Fruit fly (Drosophila melanogaster) whole organism, embryonic: Measurements from ENCODE around the gene CG13313.

Experiments used
- Adf1 ChIP-seq: fragments of 200-800 bp; sonication (Bioruptor generic); IDR thresholded peaks from 2 replicates; pipeline ENCODE4 v1.3.6; 2022; ENCODE audit warnings: missing biosample characterization, missing genetic modification characterization
- Asciz ChIP-seq: fragments of 200-800 bp; sonication (Bioruptor generic); optimal IDR thresholded peaks from 2 replicates; lab custom pipeline; 2017; ENCODE audit warnings: missing biosample characterization, mild to moderate bottlenecking, missing genetic modification characterization, missing genetic modification reagents
- B-H1 ChIP-seq: fragments of 200-800 bp; sonication (Bioruptor generic); IDR thresholded peaks from 3 replicates; pipeline ENCODE4 v1.3.6; 2022; ENCODE audit warnings: missing biosample characterization, missing genetic modification characterization
- CG11723 ChIP-seq: fragments of 200-800 bp; sonication (Bioruptor generic); optimal IDR thresholded peaks from 2 replicates; lab custom pipeline; 2017; ENCODE audit warnings: missing biosample characterization, mild to moderate bottlenecking, missing genetic modification characterization
- CG12299 ChIP-seq: fragments of 200-800 bp; sonication (Bioruptor generic); optimal IDR thresholded peaks from 2 replicates; lab custom pipeline; 2018; ENCODE audit warnings: missing biosample characterization, mild to moderate bottlenecking, missing genetic modification characterization
- CG12391 ChIP-seq: fragments of 200-800 bp; sonication (Bioruptor generic); optimal IDR thresholded peaks from 3 replicates; lab custom pipeline; 2018; ENCODE audit warnings: missing biosample characterization, mild to moderate bottlenecking, missing genetic modification characterization, moderate library complexity
- CG12769 ChIP-seq: fragments of 200-800 bp; sonication (Bioruptor generic); optimal IDR thresholded peaks from 2 replicates; lab custom pipeline; 2019; ENCODE audit warnings: missing biosample characterization, mild to moderate bottlenecking, missing genetic modification characterization, moderate library complexity
- CG14860 ChIP-seq: fragments of 200-800 bp; sonication (Bioruptor generic); IDR thresholded peaks from 3 replicates; pipeline ENCODE4 v1.3.6; 2022; ENCODE audit warnings: missing biosample characterization, missing genetic modification characterization; ENCODE audit not compliant: partially characterized antibody
- CG14965 ChIP-seq: fragments of 200-800 bp; sonication (Bioruptor generic); optimal IDR thresholded peaks from 2 replicates; lab custom pipeline; 2016; ENCODE audit warnings: missing biosample characterization, missing genetic modification characterization, borderline replicate concordance
- CG1602 ChIP-seq: fragments of 200-800 bp; sonication (Bioruptor generic); optimal IDR thresholded peaks from 3 replicates; lab custom pipeline; 2016; ENCODE audit warnings: missing biosample characterization, missing genetic modification characterization
- CG16813 ChIP-seq: fragments of 200-800 bp; sonication (Bioruptor generic); IDR thresholded peaks from 3 replicates; pipeline ENCODE4 v1.3.6; 2022; ENCODE audit warnings: missing biosample characterization, missing genetic modification characterization; ENCODE audit not compliant: partially characterized antibody
- CG18599 ChIP-seq: fragments of 200-800 bp; sonication (Bioruptor generic); optimal IDR thresholded peaks from 3 replicates; lab custom pipeline; 2017; ENCODE audit warnings: missing biosample characterization, missing genetic modification characterization, mild to moderate bottlenecking, moderate library complexity, missing genetic modification reagents
- CG2199 ChIP-seq: fragments of 200-800 bp; sonication (Bioruptor generic); IDR thresholded peaks from 3 replicates; pipeline ENCODE4 v1.3.6; 2022; ENCODE audit warnings: missing biosample characterization, missing genetic modification characterization
- CG32532 ChIP-seq: fragments of 200-800 bp; sonication (Bioruptor generic); IDR thresholded peaks from 2 replicates; pipeline ENCODE4 v1.3.6; 2022; ENCODE audit warnings: missing biosample characterization, missing genetic modification characterization
- CG34224 ChIP-seq: fragments of 200-800 bp; sonication (Bioruptor generic); IDR thresholded peaks from 3 replicates; pipeline ENCODE4 v1.3.6; 2022; ENCODE audit warnings: missing biosample characterization, missing genetic modification characterization; ENCODE audit not compliant: partially characterized antibody
- CG4730 ChIP-seq: fragments of 200-800 bp; sonication (Bioruptor generic); IDR thresholded peaks from 2 replicates; pipeline ENCODE4 v1.3.6; 2022; ENCODE audit warnings: missing biosample characterization, missing genetic modification characterization
- CG8290 ChIP-seq, 3 experiments: fragments of 200-800 bp; sonication (Bioruptor generic); optimal IDR thresholded peaks; 2 replicates each; lab custom pipeline; 2016 to 2019; ENCODE audit warnings: missing biosample characterization in 3 of 3, missing genetic modification characterization in 3 of 3, mild to moderate bottlenecking in 2 of 3, moderate library complexity in 1 of 3
- CG9437 ChIP-seq: fragments of 200-800 bp; sonication (Bioruptor generic); optimal IDR thresholded peaks from 2 replicates; lab custom pipeline; 2018; ENCODE audit warnings: missing biosample characterization, mild to moderate bottlenecking, missing genetic modification characterization
- CTCF ChIP-seq: fragments of 200-800 bp; sonication (Bioruptor generic); optimal IDR thresholded peaks from 2 replicates; lab custom pipeline; 2017; ENCODE audit warnings: missing biosample characterization, mild to moderate bottlenecking, missing genetic modification characterization, moderate library complexity
- Dll ChIP-seq: fragments of 200-800 bp; sonication (Bioruptor generic); IDR thresholded peaks from 4 replicates; pipeline ENCODE4 v1.3.6; 2022; ENCODE audit warnings: missing biosample characterization, missing genetic modification characterization; ENCODE audit not compliant: partially characterized antibody
- Ets65A ChIP-seq: fragments of 200-800 bp; sonication (Bioruptor generic); peaks from one replicate; lab custom pipeline; 2016; ENCODE audit warnings: missing biosample characterization, missing genetic modification characterization
- Fer2 ChIP-seq: fragments of 200-800 bp; sonication (Bioruptor generic); optimal IDR thresholded peaks from 2 replicates; lab custom pipeline; 2018; ENCODE audit warnings: missing biosample characterization, mild to moderate bottlenecking, missing genetic modification characterization, moderate library complexity
- HHEX ChIP-seq: fragments of 200-800 bp; sonication (Bioruptor generic); optimal IDR thresholded peaks from 3 replicates; lab custom pipeline; 2017; ENCODE audit warnings: missing biosample characterization, mild to moderate bottlenecking, missing genetic modification characterization, missing genetic modification reagents
- HLH4C ChIP-seq: fragments of 200-800 bp; sonication (Bioruptor generic); IDR thresholded peaks from 3 replicates; pipeline ENCODE4 v1.3.6; 2022; ENCODE audit warnings: missing biosample characterization, missing genetic modification characterization; ENCODE audit not compliant: partially characterized antibody
- Jarid2 ChIP-seq: fragments of 200-800 bp; sonication (Bioruptor generic); optimal IDR thresholded peaks from 3 replicates; lab custom pipeline; 2017; ENCODE audit warnings: mild to moderate bottlenecking, missing biosample characterization, missing genetic modification reagents, missing genetic modification characterization
- Max ChIP-seq: fragments of 200-800 bp; sonication (Bioruptor generic); optimal IDR thresholded peaks from 2 replicates; lab custom pipeline; 2016; ENCODE audit warnings: missing biosample characterization, mild to moderate bottlenecking, missing genetic modification characterization
- Mrtf ChIP-seq: fragments of 200-800 bp; sonication (Bioruptor generic); IDR thresholded peaks from 3 replicates; pipeline ENCODE4 v1.3.6; 2022; ENCODE audit warnings: missing biosample characterization, missing genetic modification characterization
- Nf-YB ChIP-seq: fragments of 200-800 bp; sonication (Bioruptor generic); optimal IDR thresholded peaks from 3 replicates; lab custom pipeline; 2019; ENCODE audit warnings: missing biosample characterization, mild to moderate bottlenecking, missing genetic modification characterization, moderate library complexity
- Nf-YC ChIP-seq: fragments of 200-800 bp; optimal IDR thresholded peaks from 3 replicates; lab custom pipeline; 2019; ENCODE audit warnings: missing biosample characterization, mild to moderate bottlenecking, missing genetic modification characterization, moderate library complexity
- Rx ChIP-seq: fragments of 200-800 bp; sonication (Bioruptor generic); IDR thresholded peaks from 2 replicates; pipeline ENCODE4 v1.3.6; 2022; ENCODE audit warnings: missing biosample characterization, missing genetic modification characterization
- Scr ChIP-seq: fragments of 200-800 bp; sonication (Bioruptor generic); IDR thresholded peaks from 2 replicates; pipeline ENCODE4 v1.3.6; 2022; ENCODE audit warnings: missing biosample characterization, missing genetic modification characterization; ENCODE audit not compliant: partially characterized antibody
- abd-A ChIP-seq: fragments of 200-800 bp; sonication (Bioruptor generic); optimal IDR thresholded peaks from 3 replicates; lab custom pipeline; 2019; ENCODE audit warnings: missing biosample characterization, mild to moderate bottlenecking, missing genetic modification characterization, moderate library complexity
- ac ChIP-seq: fragments of 200-800 bp; sonication (Bioruptor generic); optimal IDR thresholded peaks from 3 replicates; lab custom pipeline; 2017; ENCODE audit warnings: missing biosample characterization, mild to moderate bottlenecking, missing genetic modification characterization
- ash1 ChIP-seq: fragments of 200-800 bp; sonication (Bioruptor generic); optimal IDR thresholded peaks from 2 replicates; lab custom pipeline; 2018; ENCODE audit warnings: missing biosample characterization, mild to moderate bottlenecking, missing genetic modification characterization
- fu2 ChIP-seq: fragments of 200-800 bp; sonication (Bioruptor generic); optimal IDR thresholded peaks from 2 replicates; lab custom pipeline; 2016; ENCODE audit warnings: missing biosample characterization, missing genetic modification characterization
- gcm ChIP-seq: fragments of 200-800 bp; sonication (Bioruptor generic); optimal IDR thresholded peaks from 2 replicates; lab custom pipeline; 2019; ENCODE audit warnings: missing biosample characterization, mild to moderate bottlenecking, missing genetic modification characterization, moderate library complexity
- gcm2 ChIP-seq: fragments of 200-800 bp; sonication (Bioruptor generic); optimal IDR thresholded peaks from 2 replicates; lab custom pipeline; 2016; ENCODE audit warnings: missing biosample characterization, missing genetic modification characterization
- grn ChIP-seq: fragments of 200-800 bp; sonication (Bioruptor generic); optimal IDR thresholded peaks from 3 replicates; lab custom pipeline; 2017; ENCODE audit warnings: missing biosample characterization, missing genetic modification characterization
- lmd ChIP-seq: fragments of 200-800 bp; sonication (Bioruptor generic); IDR thresholded peaks from 2 replicates; pipeline ENCODE4 v1.3.6; 2022; ENCODE audit warnings: missing biosample characterization, missing genetic modification characterization
- mam ChIP-seq: fragments of 200-800 bp; sonication (Bioruptor generic); optimal IDR thresholded peaks from 3 replicates; lab custom pipeline; 2016; ENCODE audit warnings: missing biosample characterization, missing genetic modification characterization
- pfk ChIP-seq: fragments of 200-800 bp; sonication (Bioruptor generic); optimal IDR thresholded peaks from 2 replicates; lab custom pipeline; 2018; ENCODE audit warnings: missing biosample characterization, mild to moderate bottlenecking, missing genetic modification characterization, moderate library complexity
- pros ChIP-seq: fragments of 200-800 bp; sonication (Bioruptor generic); optimal IDR thresholded peaks from 3 replicates; lab custom pipeline; 2019; ENCODE audit warnings: missing biosample characterization, mild to moderate bottlenecking, missing genetic modification characterization, moderate library complexity
- run ChIP-seq: fragments of 200-800 bp; sonication (Bioruptor generic); optimal IDR thresholded peaks from 3 replicates; lab custom pipeline; 2018; ENCODE audit warnings: missing biosample characterization, mild to moderate bottlenecking, missing genetic modification characterization
- seq ChIP-seq: fragments of 200-800 bp; sonication (Bioruptor generic); IDR thresholded peaks from 2 replicates; pipeline ENCODE4 v1.3.6; 2022; ENCODE audit warnings: missing biosample characterization, missing genetic modification characterization
- sim ChIP-seq: fragments of 200-800 bp; sonication (Bioruptor generic); IDR thresholded peaks from 2 replicates; pipeline ENCODE4 v1.3.6; 2022; ENCODE audit warnings: missing biosample characterization, missing genetic modification characterization
- so ChIP-seq: fragments of 200-800 bp; sonication (Bioruptor generic); IDR thresholded peaks from 3 replicates; pipeline ENCODE4 v1.3.6; 2022; ENCODE audit warnings: missing biosample characterization, missing genetic modification characterization
- sug ChIP-seq: fragments of 200-800 bp; optimal IDR thresholded peaks from 2 replicates; lab custom pipeline; 2019; ENCODE audit warnings: missing biosample characterization, mild to moderate bottlenecking, missing genetic modification characterization, moderate library complexity
- twi ChIP-seq: fragments of 200-800 bp; optimal IDR thresholded peaks from 2 replicates; lab custom pipeline; 2019; ENCODE audit warnings: missing biosample characterization, mild to moderate bottlenecking, missing genetic modification characterization, moderate library complexity
- vnd ChIP-seq: fragments of 200-800 bp; sonication (Bioruptor generic); IDR thresholded peaks from 3 replicates; pipeline ENCODE4 v1.3.6; 2022; ENCODE audit warnings: missing biosample characterization, missing genetic modification characterization; ENCODE audit not compliant: partially characterized antibody

CG13313 gene

DNA sequence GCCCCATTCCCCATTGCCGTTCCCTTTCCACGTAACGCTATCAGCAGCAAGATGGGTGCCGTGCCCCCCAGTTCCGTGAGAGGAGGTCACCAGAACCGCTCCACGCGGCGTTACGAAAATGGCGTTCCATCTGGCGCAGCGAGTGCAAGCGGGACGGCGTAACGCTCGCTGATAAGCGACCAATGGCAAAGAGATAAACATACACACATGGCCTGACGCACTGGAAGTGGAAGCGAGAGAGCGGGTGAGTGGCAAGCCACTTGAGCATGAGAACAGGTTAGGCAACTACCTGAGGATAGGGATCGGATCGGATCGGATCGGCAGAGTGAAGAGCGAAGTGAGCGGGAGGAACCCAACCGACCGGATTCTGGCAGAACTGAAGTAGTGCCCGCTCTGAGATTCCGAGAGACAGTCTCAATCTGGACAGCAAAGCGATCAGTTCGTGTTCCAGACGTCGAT is 46.2 kb downstream of the CG13313 start, which contains the start of gene Doc3 (continued):
- TF ChIP-seq sug (tag; lab: Kevin White, UChicago) (peak; percentile 96), Jarid2 (GFP tag; lab: Kevin White, UChicago) (peak; percentile 44), CG1602 (GFP tag; lab: Kevin White, UChicago) (no peak), Dll (GFP tag; lab: Robert Waterston, UW) (0 out of 4 replicates have a peak, but pooled peaks have one; percentile 44), mam (no peak), grn (GFP tag; lab: Kevin White, UChicago) (peak; percentile 75), CG8290 (GFP tag; optimal IDR thresholded peaks at IDR 0.05; lab: Kevin White, UChicago) (no peak), CG8290 (tag; optimal IDR thresholded peaks at IDR 0.05; lab: Kevin White, UChicago) (no peak), gcm (peak; percentile 11), CG2199 (peak; percentile 29; the same call in 1 of the 3 replicates), HLH4C (0 out of 3 replicates have a peak, but pooled peaks have one; percentile 41), Adf1 (GFP tag; lab: Robert Waterston, UW) (peak; percentile 52; the same call in 1 of the 2 replicates), so (0 out of 3 replicates have a peak, but pooled peaks have one; percentile 24), Max (GFP tag; lab: Kevin White, UChicago) (no peak), CG12769 (tag; lab: Kevin White, UChicago) (peak; percentile 79), CG4730 (GFP tag; lab: Robert Waterston, UW) (no peak), run (tag; lab: Kevin White, UChicago) (no peak), CG12299 (tag; lab: Kevin White, UChicago) (no peak), Mrtf (GFP tag; lab: Robert Waterston, UW) (no peak), HHEX (no peak), vnd (GFP tag; lab: Robert Waterston, UW) (peak; percentile 50; the same call in 1 of the 3 replicates), CTCF (GFP tag; lab: Kevin White, UChicago) (no peak), Scr (GFP tag; lab: Robert Waterston, UW) (peak; percentile 35; the same call in 1 of the 2 replicates), CG11723 (GFP tag; lab: Kevin White, UChicago) (no peak), CG9437 (GFP tag; lab: Kevin White, UChicago) (peak; percentile 27), fu2 (GFP tag; lab: Kevin White, UChicago) (no peak), twi (peak; percentile 66), B-H1 (GFP tag; lab: Robert Waterston, UW) (no peak), CG14860 (GFP tag; lab: Robert Waterston, UW) (no peak), gcm2 (GFP tag; lab: Kevin White, UChicago) (no peak), Rx (GFP tag; lab: Robert Waterston, UW) (no peak), pros (GFP tag; lab: Kevin White, UChicago) (peak; percentile 46), Ets65A (peak; percentile 67), CG12391 (no peak), CG14965 (GFP tag; lab: Kevin White, UChicago) (no peak), CG18599 (no peak), lmd (no peak), seq (GFP tag; lab: Robert Waterston, UW) (no peak), pfk (GFP tag; lab: Kevin White, UChicago) (peak; percentile 27), Nf-YC (tag; lab: Kevin White, UChicago) (peak; percentile 99), CG32532 (GFP tag; lab: Robert Waterston, UW) (no peak; the same call in 1 of the 2 replicates), ac (no peak), Asciz (GFP tag; lab: Kevin White, UChicago) (no peak), Fer2 (no peak), abd-A (tag; lab: Kevin White, UChicago) (peak; percentile 28), CG34224 (0 out of 3 replicates have a peak, but pooled peaks have one; percentile 17), sim (GFP tag; lab: Robert Waterston, UW) (no peak), ash1 (no peak), CG16813 (GFP tag; lab: Robert Waterston, UW) (no peak), Nf-YB (GFP tag; lab: Kevin White, UChicago) (peak; percentile 100)
